Worm (Caenorhabditis elegans): ENCODE results near the gene fbxa-141.
A peak's percentile ranks its signal among the peaks of the same experiment; 100 is the strongest.

Gene fbxa-141

DNA sequence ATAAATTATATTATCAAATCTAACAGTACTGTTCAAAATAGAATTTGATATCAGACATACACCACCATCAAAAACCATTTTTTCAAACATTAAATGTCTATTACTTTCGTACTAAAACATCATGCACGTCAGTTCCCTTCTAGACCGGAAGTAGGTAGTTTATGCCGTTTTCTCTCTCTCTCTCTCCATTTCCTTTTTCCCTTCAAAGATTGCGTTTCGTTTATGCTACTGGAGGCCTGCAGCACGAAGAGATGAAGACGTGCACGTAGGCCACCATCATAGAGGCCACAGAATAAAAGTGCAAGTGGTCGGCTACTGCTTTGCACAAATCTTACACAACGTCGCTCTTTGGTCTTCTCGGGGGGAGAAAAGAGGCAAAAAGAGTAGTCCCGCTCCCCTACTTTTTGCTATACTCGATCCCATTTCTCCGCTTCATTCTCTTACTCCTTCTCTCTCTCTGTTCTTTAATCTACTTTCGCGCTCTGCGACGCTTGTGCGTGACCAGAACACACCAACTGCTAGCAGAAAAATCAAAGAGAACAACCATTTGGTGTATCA is 48.8 kb upstream of the fbxa-141 start (continued):
- TF ChIP-seq hlh-15 (tag; optimal IDR thresholded peaks at IDR 0.05), result no peak
- TF ChIP-seq ceh-45 (GFP tag; IDR thresholded peaks at IDR 0.05), result no peak
- peak; percentile 67 for TF ChIP-seq tbx-2 (tag; optimal IDR thresholded peaks at IDR 0.05)
- no peak for TF ChIP-seq ceh-30 (tag; optimal IDR thresholded peaks at IDR 0.05)
- peak; percentile 1 for TF ChIP-seq unc-55 (GFP tag; optimal IDR thresholded peaks at IDR 0.05)
- TF ChIP-seq ref-2 (tag; optimal IDR thresholded peaks at IDR 0.05), result no peak
- no peak for TF ChIP-seq elt-2 (tag; optimal IDR thresholded peaks at IDR 0.05)
- TF ChIP-seq ceh-9 (tag; optimal IDR thresholded peaks at IDR 0.05), result no peak
- TF ChIP-seq hlh-6 (tag; optimal IDR thresholded peaks at IDR 0.05), result peak; percentile 4
- no peak for TF ChIP-seq T23F11.4 (GFP tag; optimal IDR thresholded peaks at IDR 0.05)
- TF ChIP-seq pax-1 (tag; optimal IDR thresholded peaks at IDR 0.05), result no peak
- no peak for TF ChIP-seq unc-86 (tag; optimal IDR thresholded peaks at IDR 0.05)
- no peak for TF ChIP-seq eyg-1 (tag; optimal IDR thresholded peaks at IDR 0.05)
- no peak for TF ChIP-seq ets-4 (tag; optimal IDR thresholded peaks at IDR 0.05)
- peak; percentile 81 for TF ChIP-seq unc-42 (tag; optimal IDR thresholded peaks at IDR 0.05)
- TF ChIP-seq hlh-8 (tag; optimal IDR thresholded peaks at IDR 0.05), result no peak
- TF ChIP-seq dve-1 (tag; optimal IDR thresholded peaks at IDR 0.05), result no peak
- no peak for TF ChIP-seq lim-6 (tag; optimal IDR thresholded peaks at IDR 0.05)
- TF ChIP-seq pat-9 (tag; optimal IDR thresholded peaks at IDR 0.05), result no peak

DNA sequence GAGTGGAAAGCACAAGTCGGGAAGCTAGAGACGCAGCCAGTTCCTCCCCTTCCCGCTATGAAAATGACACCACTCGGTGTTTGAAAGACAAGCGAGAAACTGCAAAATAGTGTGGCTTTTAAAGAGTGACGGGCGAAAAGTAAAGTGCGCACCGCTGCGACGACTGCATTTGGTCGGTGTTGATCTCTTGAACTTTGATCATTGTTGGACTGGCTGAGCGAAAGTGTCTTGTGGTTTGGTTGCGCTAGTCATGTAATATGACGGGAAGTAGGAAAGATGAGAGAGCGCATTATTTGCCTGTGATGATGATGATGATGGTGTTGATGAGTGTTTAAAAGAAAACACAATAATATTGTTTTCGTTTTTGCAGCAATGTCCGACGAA is 47.6 kb upstream of the fbxa-141 start:
- TF ChIP-seq lin-11 (tag; optimal IDR thresholded peaks at IDR 0.05) (no peak), ama-1 (optimal IDR thresholded peaks at IDR 0.05) (no peak), ceh-31 (tag; optimal IDR thresholded peaks at IDR 0.05) (peak; percentile 87), hlh-6 (tag; optimal IDR thresholded peaks at IDR 0.05) (no peak), elt-2 (tag; optimal IDR thresholded peaks at IDR 0.05) (peak; percentile 43), ceh-48 (tag; optimal IDR thresholded peaks at IDR 0.05) (no peak), hlh-15 (tag; optimal IDR thresholded peaks at IDR 0.05) (no peak), hlh-8 (tag; optimal IDR thresholded peaks at IDR 0.05) (no peak), pqm-1 (tag; optimal IDR thresholded peaks at IDR 0.05) (peak; percentile 60), ceh-45 (GFP tag; IDR thresholded peaks at IDR 0.05) (no peak), ceh-18 (tag; optimal IDR thresholded peaks at IDR 0.05) (peak; percentile 95), mec-3 (tag; optimal IDR thresholded peaks at IDR 0.05; ENCODE audit: borderline replicate concordance) (no peak), che-1 (tag; optimal IDR thresholded peaks at IDR 0.05) (no peak), rnt-1 (tag; optimal IDR thresholded peaks at IDR 0.05) (peak; percentile 89), pha-2 (tag; optimal IDR thresholded peaks at IDR 0.05) (peak; percentile 62), F13H6.1 (tag; optimal IDR thresholded peaks at IDR 0.05) (peak; percentile 95), unc-42 (tag; optimal IDR thresholded peaks at IDR 0.05) (peak; percentile 49), syd-9 (tag; optimal IDR thresholded peaks at IDR 0.05) (peak; percentile 31), hlh-30 (tag; optimal IDR thresholded peaks at IDR 0.05; ENCODE audit: insufficient read depth) (peak; percentile 77), ceh-14 (tag; optimal IDR thresholded peaks at IDR 0.05) (peak; percentile 74), eyg-1 (tag; optimal IDR thresholded peaks at IDR 0.05) (no peak), unc-55 (GFP tag; optimal IDR thresholded peaks at IDR 0.05) (peak; percentile 88), ceh-22 (tag; optimal IDR thresholded peaks at IDR 0.05) (no peak), elt-4 (tag; optimal IDR thresholded peaks at IDR 0.05) (no peak), zip-5 (tag; optimal IDR thresholded peaks at IDR 0.05) (no peak), C08G9.2 (tag; optimal IDR thresholded peaks at IDR 0.05) (no peak), madf-2 (tag; optimal IDR thresholded peaks at IDR 0.05) (no peak), sox-2 (GFP tag; IDR thresholded peaks at IDR 0.05) (no peak), pat-9 (tag; optimal IDR thresholded peaks at IDR 0.05) (no peak), ceh-2 (tag; optimal IDR thresholded peaks at IDR 0.05) (peak; percentile 74), pha-4 (tag; optimal IDR thresholded peaks at IDR 0.05) (no peak), gmeb-2 (tag; optimal IDR thresholded peaks at IDR 0.05) (no peak), tbx-2 (tag; optimal IDR thresholded peaks at IDR 0.05) (peak; percentile 94), K02D7.2 (tag; optimal IDR thresholded peaks at IDR 0.05) (no peak), ets-4 (tag; optimal IDR thresholded peaks at IDR 0.05) (peak; percentile 90), ttx-3 (tag; optimal IDR thresholded peaks at IDR 0.05) (no peak), nhr-11 (tag; optimal IDR thresholded peaks at IDR 0.05) (no peak), pag-3 (tag; optimal IDR thresholded peaks at IDR 0.05; ENCODE audit: borderline replicate concordance) (peak; percentile 63), nfya-1 (tag; optimal IDR thresholded peaks at IDR 0.05) (peak; percentile 86), ref-2 (tag; optimal IDR thresholded peaks at IDR 0.05) (peak; percentile 86), lim-6 (tag; optimal IDR thresholded peaks at IDR 0.05) (no peak), sox-4 (tag; optimal IDR thresholded peaks at IDR 0.05) (no peak), ceh-6 (GFP tag; optimal IDR thresholded peaks at IDR 0.05) (no peak), pax-1 (tag; optimal IDR thresholded peaks at IDR 0.05) (peak; percentile 70), fkh-10 (GFP tag; optimal IDR thresholded peaks at IDR 0.05) (no peak)
